Worm (Caenorhabditis elegans) whole organism, L1 larva: ENCODE results near the gene srw-101.
A peak's percentile ranks its signal among the peaks of the same experiment; 100 is the strongest.

ENCODE experiments used
- C04F5.9 ChIP-seq: sonication (generic microtip); optimal IDR thresholded peaks from 2 replicates; lab custom pipeline; 2016; ENCODE audit warnings: missing genetic modification characterization, missing compliant biosample characterization
- C34B4.2 ChIP-seq: sonication (generic microtip); optimal IDR thresholded peaks from 2 replicates; lab custom pipeline; 2017; ENCODE audit warnings: mild to moderate bottlenecking, missing genetic modification characterization, missing compliant biosample characterization
- Y116A8C.19 ChIP-seq: sonication (generic microtip); optimal IDR thresholded peaks from 2 replicates; lab custom pipeline; 2016; ENCODE audit warnings: missing compliant biosample characterization, missing genetic modification characterization, borderline replicate concordance
- aha-1 ChIP-seq: fragments of 150-350 bp; optimal IDR thresholded peaks from 2 replicates; lab custom pipeline; 2014; ENCODE audit warnings: missing biosample characterization, missing genetic modification characterization
- ama-1 ChIP-seq: fragments of 150-350 bp; optimal IDR thresholded peaks from 2 replicates; lab custom pipeline; 2014
- blmp-1 ChIP-seq: fragments of 150-350 bp; optimal IDR thresholded peaks from 2 replicates; lab custom pipeline; 2014; ENCODE audit warnings: missing biosample characterization, missing genetic modification characterization
- ceh-8 ChIP-seq: fragments of 200-800 bp; sonication (Bioruptor generic); optimal IDR thresholded peaks from 2 replicates; lab custom pipeline; 2018; ENCODE audit warnings: mild to moderate bottlenecking, missing genetic modification characterization, moderate library complexity, missing compliant biosample characterization
- ceh-82 ChIP-seq, 3 experiments: fragments of 150-350 bp in 1 of 3; sonication (generic microtip) in 2 of 3; optimal IDR thresholded peaks; 2 replicates each; lab custom pipeline; 2014 to 2017; ENCODE audit warnings: missing biosample characterization in 3 of 3, missing genetic modification characterization in 3 of 3
- ceh-90 ChIP-seq: sonication (generic microtip); optimal IDR thresholded peaks from 2 replicates; lab custom pipeline; 2016; ENCODE audit warnings: missing genetic modification characterization, missing compliant biosample characterization
- dpl-1 ChIP-seq, 3 experiments: fragments of 150-350 bp in 2 of 3; sonication (generic microtip) in 1 of 3; optimal IDR thresholded peaks; 2 replicates each; lab custom pipeline; 2014 to 2017; ENCODE audit warnings: missing biosample characterization in 3 of 3, missing genetic modification characterization in 3 of 3, missing genetic modification reagents in 3 of 3
- dsc-1 ChIP-seq: sonication (generic microtip); optimal IDR thresholded peaks from 2 replicates; lab custom pipeline; 2016; ENCODE audit warnings: mild to moderate bottlenecking, missing genetic modification characterization, missing compliant biosample characterization
- efl-1 ChIP-seq, 4 experiments: fragments of 150-350 bp; optimal IDR thresholded peaks in 3 of 4; peaks in 1 of 4; 1 replicate in 1 of 4; 2 replicates in 3 of 4; lab custom pipeline; 2014; ENCODE audit warnings: missing biosample characterization in 2 of 4, missing genetic modification characterization in 2 of 4, missing genetic modification reagents in 2 of 4
- ets-5 ChIP-seq: fragments of 200-800 bp; sonication (Bioruptor generic); IDR thresholded peaks from 2 replicates; pipeline ENCODE4 v1.3.6; 2022; ENCODE audit warnings: missing genetic modification characterization, missing compliant biosample characterization
- fkh-10 ChIP-seq: sonication (generic microtip); optimal IDR thresholded peaks from 2 replicates; lab custom pipeline; 2017; ENCODE audit warnings: missing biosample characterization, missing genetic modification reagents, missing genetic modification characterization
- fkh-8 ChIP-seq: sonication (generic microtip); optimal IDR thresholded peaks from 2 replicates; lab custom pipeline; 2016; ENCODE audit warnings: mild to moderate bottlenecking, missing genetic modification characterization, missing compliant biosample characterization
- fos-1 ChIP-seq: fragments of 150-350 bp; optimal IDR thresholded peaks from 2 replicates; lab custom pipeline; 2014; ENCODE audit warnings: missing biosample characterization, missing genetic modification characterization
- hpl-2 ChIP-seq: fragments of 150-350 bp; optimal IDR thresholded peaks from 2 replicates; lab custom pipeline; 2014; ENCODE audit warnings: missing biosample characterization, missing genetic modification reagents, missing genetic modification characterization
- irx-1 ChIP-seq: sonication (generic microtip); optimal IDR thresholded peaks from 2 replicates; lab custom pipeline; 2016; ENCODE audit warnings: missing genetic modification characterization, missing compliant biosample characterization
- isw-1 ChIP-seq: fragments of 200-800 bp; sonication (Bioruptor generic); IDR thresholded peaks from 2 replicates; pipeline ENCODE4 v1.3.6; 2022; ENCODE audit warnings: missing genetic modification characterization, missing compliant biosample characterization
- jun-1 ChIP-seq: fragments of 150-350 bp; optimal IDR thresholded peaks from 2 replicates; lab custom pipeline; 2014; ENCODE audit warnings: missing biosample characterization, missing genetic modification reagents, missing genetic modification characterization
- lin-15B ChIP-seq: fragments of 150-350 bp; sonication (generic microtip); optimal IDR thresholded peaks from 3 replicates; lab custom pipeline; 2014; ENCODE audit warnings: missing biosample characterization, missing genetic modification characterization
- lir-3 ChIP-seq: sonication (generic microtip); optimal IDR thresholded peaks from 2 replicates; lab custom pipeline; 2016; ENCODE audit warnings: mild to moderate bottlenecking, missing genetic modification characterization, moderate library complexity, missing compliant biosample characterization; ENCODE audit not compliant: poor library complexity
- lsy-2 ChIP-seq, 2 experiments: fragments of 150-350 bp; optimal IDR thresholded peaks; 2 replicates each; lab custom pipeline; 2014; ENCODE audit warnings: missing biosample characterization in 2 of 2, missing genetic modification characterization in 2 of 2
- mab-9 ChIP-seq: fragments of 200-800 bp; sonication (Bioruptor generic); IDR thresholded peaks from 2 replicates; pipeline ENCODE4 v1.3.6; 2022; ENCODE audit warnings: missing genetic modification reagents, missing genetic modification characterization, missing compliant biosample characterization
- mdl-1 ChIP-seq, 2 experiments: fragments of 150-350 bp; optimal IDR thresholded peaks; 2 replicates each; lab custom pipeline; 2014 to 2017; ENCODE audit warnings: missing biosample characterization in 2 of 2, missing genetic modification characterization in 2 of 2, inconsistent platforms in 1 of 2
- mef-2 ChIP-seq: fragments of 150-350 bp; optimal IDR thresholded peaks from 2 replicates; lab custom pipeline; 2014; ENCODE audit warnings: missing biosample characterization, missing genetic modification characterization
- nhr-12 ChIP-seq: sonication (generic microtip); optimal IDR thresholded peaks from 2 replicates; lab custom pipeline; 2017; ENCODE audit warnings: missing biosample characterization, missing genetic modification characterization
- nhr-19 ChIP-seq: fragments of 200-800 bp; sonication (Bioruptor generic); conservative IDR thresholded peaks from 2 replicates; pipeline ENCODE4 v1.3.6; 2022; ENCODE audit warnings: missing genetic modification characterization, missing compliant biosample characterization
- nhr-237 ChIP-seq: fragments of 150-350 bp; optimal IDR thresholded peaks from 2 replicates; lab custom pipeline; 2014; ENCODE audit warnings: missing biosample characterization, missing genetic modification characterization
- nhr-28 ChIP-seq: fragments of 150-350 bp; optimal IDR thresholded peaks from 2 replicates; lab custom pipeline; 2014; ENCODE audit warnings: missing biosample characterization, missing genetic modification characterization
- nhr-47 ChIP-seq: sonication (generic microtip); optimal IDR thresholded peaks from 2 replicates; lab custom pipeline; 2016; ENCODE audit warnings: mild to moderate bottlenecking, missing genetic modification characterization, moderate library complexity, missing compliant biosample characterization
- nhr-71 ChIP-seq: sonication (generic microtip); optimal IDR thresholded peaks from 2 replicates; lab custom pipeline; 2016; ENCODE audit warnings: mild to moderate bottlenecking, missing genetic modification characterization, moderate library complexity, missing compliant biosample characterization
- nhr-77 ChIP-seq: fragments of 150-350 bp; optimal IDR thresholded peaks from 2 replicates; lab custom pipeline; 2014; ENCODE audit warnings: missing biosample characterization, missing genetic modification characterization
- nhr-84 ChIP-seq: sonication (generic microtip); optimal IDR thresholded peaks from 2 replicates; lab custom pipeline; 2017; ENCODE audit warnings: missing biosample characterization, missing genetic modification characterization
- nhr-85 ChIP-seq: sonication (generic microtip); peaks from one replicate; lab custom pipeline; 2016; ENCODE audit warnings: missing genetic modification characterization, inconsistent platforms, missing compliant biosample characterization
- rnt-1 ChIP-seq: sonication (generic microtip); optimal IDR thresholded peaks from 2 replicates; lab custom pipeline; 2016; ENCODE audit warnings: mild to moderate bottlenecking, missing genetic modification characterization, moderate library complexity, missing compliant biosample characterization
- skn-1 ChIP-seq: fragments of 150-350 bp; optimal IDR thresholded peaks from 2 replicates; lab custom pipeline; 2014; ENCODE audit warnings: missing biosample characterization, missing genetic modification characterization
- snpc-4 ChIP-seq: fragments of 150-350 bp; optimal IDR thresholded peaks from 2 replicates; lab custom pipeline; 2014; ENCODE audit warnings: missing biosample characterization, missing genetic modification characterization
- snu-23 ChIP-seq: sonication (generic microtip); optimal IDR thresholded peaks from 2 replicates; lab custom pipeline; 2016; ENCODE audit warnings: missing genetic modification characterization, missing compliant biosample characterization
- sptf-1 ChIP-seq: fragments of 150-350 bp; optimal IDR thresholded peaks from 2 replicates; lab custom pipeline; 2014; ENCODE audit warnings: missing biosample characterization, missing genetic modification characterization
- sup-37 ChIP-seq: fragments of 200-800 bp; sonication (Bioruptor generic); optimal IDR thresholded peaks from 2 replicates; lab custom pipeline; 2018; ENCODE audit warnings: mild to moderate bottlenecking, missing genetic modification characterization, missing compliant biosample characterization
- swsn-7 ChIP-seq: sonication (generic microtip); optimal IDR thresholded peaks from 2 replicates; lab custom pipeline; 2016; ENCODE audit warnings: missing genetic modification characterization, missing compliant biosample characterization
- tbx-2 ChIP-seq: sonication (generic microtip); optimal IDR thresholded peaks from 2 replicates; lab custom pipeline; 2016; ENCODE audit warnings: missing genetic modification characterization, missing compliant biosample characterization
- unc-130 ChIP-seq: fragments of 150-350 bp; optimal IDR thresholded peaks from 2 replicates; lab custom pipeline; 2017; ENCODE audit warnings: missing biosample characterization, missing genetic modification characterization, inconsistent platforms
- unc-30 ChIP-seq: sonication (generic microtip); optimal IDR thresholded peaks from 2 replicates; lab custom pipeline; 2017; ENCODE audit warnings: missing biosample characterization, missing genetic modification characterization
- unc-62 ChIP-seq: fragments of 150-350 bp; optimal IDR thresholded peaks from 2 replicates; lab custom pipeline; 2014; ENCODE audit warnings: missing biosample characterization, missing genetic modification reagents, missing genetic modification characterization
- unc-98 ChIP-seq: fragments of 200-800 bp; sonication (Bioruptor generic); IDR thresholded peaks from 2 replicates; pipeline ENCODE4 v1.3.6; 2022; ENCODE audit warnings: missing genetic modification characterization, missing compliant biosample characterization
- vab-15 ChIP-seq: sonication (generic microtip); optimal IDR thresholded peaks from 2 replicates; lab custom pipeline; 2017; ENCODE audit warnings: missing genotype, mild to moderate bottlenecking, missing genetic modification characterization, missing compliant biosample characterization
- zag-1 ChIP-seq: fragments of 150-350 bp; optimal IDR thresholded peaks from 2 replicates; lab custom pipeline; 2014; ENCODE audit warnings: missing biosample characterization, missing genetic modification characterization
- zip-4 ChIP-seq: fragments of 200-800 bp; sonication (Bioruptor generic); optimal IDR thresholded peaks from 2 replicates; lab custom pipeline; 2018; ENCODE audit warnings: mild to moderate bottlenecking, missing genetic modification characterization, moderate library complexity, missing compliant biosample characterization
- ztf-11 ChIP-seq, 2 experiments: sonication (generic microtip); optimal IDR thresholded peaks; 2 replicates each; lab custom pipeline; 2016 to 2017; ENCODE audit warnings: missing genetic modification characterization in 2 of 2, missing biosample characterization in 1 of 2, missing compliant biosample characterization in 1 of 2

Gene srw-101

ce11 chrV:1743205-1743870 lies 21.3 kb downstream of the srw-101 start, which contains the start of gene nhr-256 (continued):
- peak; percentile 40 to 55 (median 48) for TF ChIP-seq dpl-1 (GFP tag; optimal IDR thresholded peaks at IDR 0.05; lab: Kevin White, UChicago)
- TF ChIP-seq C34B4.2 (tag; lab: Kevin White, UChicago), result no peak
- peak; percentile 40 for TF ChIP-seq dsc-1 (tag; lab: Kevin White, UChicago)
- peak; percentile 72 to 82 for TF ChIP-seq efl-1 (optimal IDR thresholded peaks at IDR 0.05; lab: Kevin White, UChicago)
- peak; percentile 43 to 64 for TF ChIP-seq efl-1 (GFP tag; optimal IDR thresholded peaks at IDR 0.05 in 1 of 2; lab: Kevin White, UChicago)
- TF ChIP-seq nhr-77 (tag; lab: Kevin White, UChicago), result peak; percentile 67
- peak; percentile 84 for TF ChIP-seq nhr-71
- no peak for TF ChIP-seq ztf-11 (tag; optimal IDR thresholded peaks at IDR 0.05; lab: Kevin White, UChicago)
- peak; percentile 62 for TF ChIP-seq nhr-47 (tag; lab: Kevin White, UChicago)
- TF ChIP-seq snpc-4, result peak; percentile 52
- no peak for TF ChIP-seq unc-130
- no peak for TF ChIP-seq sup-37 (GFP tag; lab: Kevin White, UChicago)
- TF ChIP-seq swsn-7 (tag; lab: Kevin White, UChicago), result peak; percentile 54
- no peak for TF ChIP-seq mef-2 (tag; lab: Kevin White, UChicago)
- peak; percentile 29 for TF ChIP-seq nhr-12 (tag; lab: Kevin White, UChicago)
- no peak for TF ChIP-seq unc-30
- no peak for TF ChIP-seq vab-15 (tag; lab: Kevin White, UChicago)
- TF ChIP-seq zag-1 (tag; lab: Kevin White, UChicago), result no peak
- TF ChIP-seq Y116A8C.19 (tag; lab: Kevin White, UChicago), result no peak
- peak; percentile 50 to 75 for TF ChIP-seq lsy-2 (tag; optimal IDR thresholded peaks at IDR 0.05; lab: Kevin White, UChicago)
- no peak for TF ChIP-seq unc-62 (GFP tag; lab: Kevin White, UChicago)
- peak; percentile 50 for TF ChIP-seq nhr-28 (tag; lab: Kevin White, UChicago)
- TF ChIP-seq irx-1 (tag; lab: Kevin White, UChicago), result peak; percentile 33
- peak; percentile 49 for TF ChIP-seq nhr-237
- TF ChIP-seq ama-1 (lab: Kevin White, UChicago), result no peak
- TF ChIP-seq nhr-84 (tag; lab: Kevin White, UChicago), result no peak
- peak; percentile 50 for TF ChIP-seq fkh-8 (tag; lab: Kevin White, UChicago)
- no peak for TF ChIP-seq fkh-10 (GFP tag; lab: Kevin White, UChicago)
- TF ChIP-seq blmp-1 (tag; lab: Kevin White, UChicago), result peak; percentile 92
- TF ChIP-seq jun-1 (tag; lab: Kevin White, UChicago), result no peak
- peak; percentile 67 for TF ChIP-seq tbx-2 (tag; lab: Kevin White, UChicago)
- TF ChIP-seq zip-4, result no peak
- no peak for TF ChIP-seq mab-9 (GFP tag; lab: Robert Waterston, UW)
- TF ChIP-seq hpl-2 (GFP tag; lab: Kevin White, UChicago), result peak; percentile 4
- TF ChIP-seq nhr-85 (tag; lab: Kevin White, UChicago), result peak; percentile 84
- TF ChIP-seq unc-98, result no peak
- no peak for TF ChIP-seq sptf-1 (tag; lab: Kevin White, UChicago)
- TF ChIP-seq fos-1 (tag; lab: Kevin White, UChicago), result peak; percentile 38
- TF ChIP-seq ceh-82 (tag; optimal IDR thresholded peaks at IDR 0.05; lab: Kevin White, UChicago), result peak; percentile 2 to 34 (median 13)
- no peak for TF ChIP-seq lin-15B (tag; lab: Kevin White, UChicago)
- peak; percentile 84 for TF ChIP-seq snu-23 (GFP tag; lab: Kevin White, UChicago)
- TF ChIP-seq ceh-8, result no peak
- TF ChIP-seq nhr-19 (GFP tag; lab: Robert Waterston, UW), result peak; percentile 72
- no peak for TF ChIP-seq aha-1 (tag; lab: Kevin White, UChicago)
- peak in 1 of 2 experiments; percentile 71 for TF ChIP-seq mdl-1 (tag; optimal IDR thresholded peaks at IDR 0.05; lab: Kevin White, UChicago)
- no peak for TF ChIP-seq isw-1 (GFP tag; lab: Robert Waterston, UW)
- TF ChIP-seq skn-1 (tag; lab: Kevin White, UChicago), result peak; percentile 37
- TF ChIP-seq ceh-90 (tag; lab: Kevin White, UChicago), result no peak
- peak; percentile 32 for TF ChIP-seq lir-3 (tag; lab: Kevin White, UChicago)
- TF ChIP-seq C04F5.9 (tag; lab: Kevin White, UChicago), result no peak
- peak; percentile 60 for TF ChIP-seq rnt-1 (tag; lab: Kevin White, UChicago)
- no peak for TF ChIP-seq ets-5 (GFP tag; lab: Robert Waterston, UW)
